Worm (Caenorhabditis elegans) whole organism, early embryonic: ENCODE data around the gene K12H6.10.

Experiments used
- B0310.2 ChIP-seq: sonication (generic microtip); optimal IDR thresholded peaks from 2 replicates; lab custom pipeline; 2016; ENCODE audit warnings: mild to moderate bottlenecking, missing genetic modification characterization, missing compliant biosample characterization
- F13C5.2 ChIP-seq: sonication (generic microtip); optimal IDR thresholded peaks from 2 replicates; lab custom pipeline; 2017; ENCODE audit warnings: mild to moderate bottlenecking, missing genetic modification characterization, inconsistent platforms, missing compliant biosample characterization
- aly-1 ChIP-seq: sonication (generic microtip); optimal IDR thresholded peaks from 2 replicates; lab custom pipeline; 2016; ENCODE audit warnings: missing genetic modification characterization, missing compliant biosample characterization
- ama-1 ChIP-seq: fragments of 150-350 bp; optimal IDR thresholded peaks from 2 replicates; lab custom pipeline; 2014
- ceh-13 ChIP-seq: fragments of 200-800 bp; sonication (Bioruptor generic); optimal IDR thresholded peaks from 2 replicates; lab custom pipeline; 2018; ENCODE audit warnings: mild to moderate bottlenecking, missing genetic modification characterization, missing compliant biosample characterization
- ceh-36 ChIP-seq: sonication (generic microtip); optimal IDR thresholded peaks from 2 replicates; lab custom pipeline; 2016; ENCODE audit warnings: missing genetic modification characterization, inconsistent platforms, missing compliant biosample characterization
- ets-7 ChIP-seq: sonication (generic microtip); optimal IDR thresholded peaks from 2 replicates; lab custom pipeline; 2016; ENCODE audit warnings: missing genotype, missing genetic modification characterization, missing compliant biosample characterization
- flt-1 ChIP-seq: fragments of 200-800 bp; sonication (Bioruptor generic); IDR thresholded peaks from 2 replicates; pipeline ENCODE4 v1.3.6; 2022; ENCODE audit warnings: missing genetic modification characterization, missing compliant biosample characterization
- hmbx-1 ChIP-seq: sonication (generic microtip); optimal IDR thresholded peaks from 2 replicates; lab custom pipeline; 2016; ENCODE audit warnings: mild to moderate bottlenecking, missing genetic modification characterization, missing compliant biosample characterization
- hmg-4 ChIP-seq: fragments of 200-800 bp; sonication (Bioruptor generic); optimal IDR thresholded peaks from 2 replicates; lab custom pipeline; 2018; ENCODE audit warnings: mild to moderate bottlenecking, missing genetic modification characterization, missing compliant biosample characterization
- hnd-1 ChIP-seq: sonication (generic microtip); optimal IDR thresholded peaks from 2 replicates; lab custom pipeline; 2016; ENCODE audit warnings: missing genetic modification characterization, missing compliant biosample characterization
- pes-1 ChIP-seq: fragments of 200-800 bp; sonication (Bioruptor generic); IDR thresholded peaks from 2 replicates; pipeline ENCODE4 v1.3.6; 2022; ENCODE audit warnings: missing genetic modification reagents, missing genetic modification characterization, missing compliant biosample characterization
- tra-4 ChIP-seq: sonication (generic microtip); optimal IDR thresholded peaks from 2 replicates; lab custom pipeline; 2017; ENCODE audit warnings: missing genetic modification characterization, missing compliant biosample characterization

ce11 chrII:2871816-2872215, 49.1 kb downstream of the K12H6.10 start, which contains the start of gene Y110A2AL.10:
- TF ChIP-seq ama-1 (no peak), hmbx-1 (tag; lab: Kevin White, UChicago) (no peak), hmg-4 (no peak), hnd-1 (tag; lab: Kevin White, UChicago) (no peak), pes-1 (GFP tag; lab: Robert Waterston, UW) (no peak), F13C5.2 (tag; lab: Kevin White, UChicago) (no peak), ceh-36 (no peak), ceh-13 (GFP tag; lab: Kevin White, UChicago) (no peak), tra-4 (no peak), B0310.2 (tag; lab: Kevin White, UChicago) (no peak), flt-1 (no peak), ets-7 (tag; lab: Kevin White, UChicago) (no peak), aly-1 (tag; lab: Kevin White, UChicago) (no peak)
